Worm (Caenorhabditis elegans): ENCODE measurements around the gene rig-6.

- TF ChIP-seq pqm-1 (tag; optimal IDR thresholded peaks at IDR 0.05) (no peak), snpc-1.2 (GFP tag; IDR thresholded peaks at IDR 0.05) (no peak), pha-4 (GFP tag; IDR thresholded peaks at IDR 0.05) (no peak), pha-4 (tag; optimal IDR thresholded peaks at IDR 0.05) (no peak), lin-39 (tag; optimal IDR thresholded peaks at IDR 0.05) (no peak), unc-130 (GFP tag; optimal IDR thresholded peaks at IDR 0.05) (no peak), arid-1 (GFP tag; conservative IDR thresholded peaks at IDR 0.05) (no peak), ceh-32 (tag; optimal IDR thresholded peaks at IDR 0.05; ENCODE audit: poor library complexity) (no peak), R02D3.7 (tag; optimal IDR thresholded peaks at IDR 0.05) (no peak), ztf-7 (tag; optimal IDR thresholded peaks at IDR 0.05) (no peak), lin-13 (GFP tag; optimal IDR thresholded peaks at IDR 0.05) (no peak)
Measured at ce11 chrII:4837659-4838058, 25.8 kb upstream of the rig-6 start, which contains the start of gene C33F10.12.
